Worm (Caenorhabditis elegans) whole organism, L4/young adult: ENCODE data around the gene trr-1.

Source experiments
- dao-5 ChIP-seq: sonication (generic microtip); optimal IDR thresholded peaks from 2 replicates; lab custom pipeline; 2016; ENCODE audit warnings: missing genotype, missing genetic modification characterization, moderate library complexity, missing compliant biosample characterization
- him-1 ChIP-seq: sonication (generic microtip); optimal IDR thresholded peaks from 2 replicates; lab custom pipeline; 2016; ENCODE audit warnings: missing genotype, missing genetic modification reagents, missing genetic modification characterization, missing compliant biosample characterization

DNA sequence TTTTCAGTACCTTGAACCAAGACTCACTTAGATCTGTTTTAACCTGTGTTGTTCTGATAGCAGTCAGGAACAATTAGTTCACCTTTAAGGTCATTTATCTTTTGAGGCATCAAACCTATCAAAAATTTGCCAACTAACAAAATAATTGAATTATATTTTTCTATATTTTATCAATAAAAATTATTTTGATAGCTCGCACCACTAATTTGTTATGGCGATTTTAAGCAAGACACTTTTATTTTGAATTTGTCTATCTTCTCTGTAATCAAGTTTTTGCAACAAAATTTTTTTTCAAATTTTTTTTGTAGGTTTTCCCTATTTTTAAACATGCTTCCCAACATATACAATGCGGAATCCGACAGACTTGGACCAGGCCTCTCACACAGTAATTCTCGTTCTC is 12.9 kb upstream of the trr-1 start, which contains the start of gene kel-1:
- TF ChIP-seq him-1 (tag; lab: Kevin White, UChicago) (no peak), dao-5 (tag; lab: Kevin White, UChicago) (no peak)
